Fruit fly (Drosophila melanogaster): ENCODE results near the gene Pak3.

Pak3 gene

dm6 chr3R:16442937-16443336 lies 10.7 kb downstream of the Pak3 start, which contains the start of the genes Ttc1 and CG14882 (continued):
- TF ChIP-seq Bteb2 (GFP tag; optimal IDR thresholded peaks at IDR 0.05) (peak; percentile 92), nerfin-1 (tag; optimal IDR thresholded peaks at IDR 0.05) (peak; percentile 58), CG9609 (GFP tag; optimal IDR thresholded peaks at IDR 0.05) (peak; percentile 80), CG13424 (tag; optimal IDR thresholded peaks at IDR 0.05) (peak; percentile 84), CoRest (tag; optimal IDR thresholded peaks at IDR 0.05) (peak; percentile 85), CG8359 (GFP tag; optimal IDR thresholded peaks at IDR 0.05; ENCODE audit: borderline replicate concordance) (no peak), CG10959 (GFP tag; IDR thresholded peaks at IDR 0.05) (no peak), eve (GFP tag; optimal IDR thresholded peaks at IDR 0.05) (no peak), stc (GFP tag; IDR thresholded peaks at IDR 0.05) (peak; percentile 76), crol (GFP tag; IDR thresholded peaks at IDR 0.05) (0 out of 2 replicates have a peak, but pooled peaks have one; percentile 23), Hr39 (optimal IDR thresholded peaks at IDR 0.05) (no peak), Oaz (GFP tag; IDR thresholded peaks at IDR 0.05) (peak; percentile 82), CG12104 (GFP tag; optimal IDR thresholded peaks at IDR 0.05) (peak; percentile 63), NC2β (GFP tag; optimal IDR thresholded peaks at IDR 0.05) (peak; percentile 59), lilli (GFP tag; optimal IDR thresholded peaks at IDR 0.05) (peak; percentile 94), ewg (GFP tag; optimal IDR thresholded peaks at IDR 0.05) (peak; percentile 58), kah (GFP tag; optimal IDR thresholded peaks at IDR 0.05) (peak; percentile 2), Stat92E (GFP tag; optimal IDR thresholded peaks at IDR 0.05) (peak in 1 of 3 experiments; percentile 17), ftz-f1 (GFP tag; optimal IDR thresholded peaks at IDR 0.05) (peak; percentile 57), trem (tag; optimal IDR thresholded peaks at IDR 0.05) (peak; percentile 40), inv (GFP tag; IDR thresholded peaks at IDR 0.05; ENCODE audit: partially characterized antibody) (0 out of 2 replicates have a peak, but pooled peaks have one; percentile 30), gro (GFP tag; optimal IDR thresholded peaks at IDR 0.05) (peak; percentile 91), crp (GFP tag; optimal IDR thresholded peaks at IDR 0.05) (peak in 1 of 2 experiments; percentile 57), Bgb (GFP tag; IDR thresholded peaks at IDR 0.05; ENCODE audit: partially characterized antibody) (peak; percentile 63), dpn (GFP tag; optimal IDR thresholded peaks at IDR 0.05) (peak; percentile 84 to 91), CG2678 (tag; optimal IDR thresholded peaks at IDR 0.05) (no peak), BEAF-32 (GFP tag; optimal IDR thresholded peaks at IDR 0.05) (peak; percentile 56), CG5245 (GFP tag; optimal IDR thresholded peaks at IDR 0.05) (peak; percentile 47), dan (GFP tag; IDR thresholded peaks at IDR 0.05) (no peak), Lpt (GFP tag; optimal IDR thresholded peaks at IDR 0.05) (no peak), Sry-δ (GFP tag; optimal IDR thresholded peaks at IDR 0.05) (peak; percentile 49), Blimp-1 (GFP tag; optimal IDR thresholded peaks at IDR 0.05) (peak; percentile 64), CG1529 (GFP tag; optimal IDR thresholded peaks at IDR 0.05) (peak; percentile 62), fd96Cb (tag; optimal IDR thresholded peaks at IDR 0.05) (peak; percentile 51), h (optimal IDR thresholded peaks at IDR 0.05) (no peak), fd64A (GFP tag; optimal IDR thresholded peaks at IDR 0.05) (no peak), ato (GFP tag; IDR thresholded peaks at IDR 0.05; ENCODE audit: partially characterized antibody) (no peak; the same call in 1 of the 2 replicates), Mrtf (GFP tag; IDR thresholded peaks at IDR 0.05) (peak; percentile 73; the same call in 2 of the 3 replicates), CG12769 (tag; optimal IDR thresholded peaks at IDR 0.05) (no peak), Xbp1 (GFP tag; optimal IDR thresholded peaks at IDR 0.05) (peak; percentile 90), CG3163 (GFP tag; optimal IDR thresholded peaks at IDR 0.05) (peak; percentile 64), ranshi (GFP tag; IDR thresholded peaks at IDR 0.05) (peak; percentile 82), CG7271 (tag; optimal IDR thresholded peaks at IDR 0.05) (no peak), Usf (GFP tag; optimal IDR thresholded peaks at IDR 0.05) (peak; percentile 43), dmrt99B (tag; optimal IDR thresholded peaks at IDR 0.05) (no peak), Mes4 (GFP tag; optimal IDR thresholded peaks at IDR 0.05) (peak; percentile 77), CG7987 (GFP tag; optimal IDR thresholded peaks at IDR 0.05) (peak; percentile 24), CG8281 (tag; optimal IDR thresholded peaks at IDR 0.05) (no peak), ac (GFP tag; optimal IDR thresholded peaks at IDR 0.05) (no peak), C15 (GFP tag; IDR thresholded peaks at IDR 0.05) (no peak; the same call in 2 of the 3 replicates)
